Fruit fly (Drosophila melanogaster) whole organism, embryonic: ENCODE data around the gene ps.

Experiments
- BtbVII ChIP-seq: fragments of 200-800 bp; sonication (Bioruptor generic); optimal IDR thresholded peaks from 3 replicates; lab custom pipeline; 2017; ENCODE audit warnings: missing biosample characterization, mild to moderate bottlenecking, missing genetic modification characterization
- C15 ChIP-seq: fragments of 200-800 bp; sonication (Bioruptor generic); IDR thresholded peaks from 3 replicates; pipeline ENCODE4 v1.3.6; 2022; ENCODE audit warnings: missing biosample characterization, missing genetic modification characterization
- CG10321 ChIP-seq: fragments of 200-800 bp; sonication (Bioruptor generic); IDR thresholded peaks from 2 replicates; pipeline ENCODE4 v1.3.6; 2022; ENCODE audit warnings: missing biosample characterization, missing genetic modification characterization
- CG11085 ChIP-seq: fragments of 200-800 bp; sonication (Bioruptor generic); IDR thresholded peaks from 2 replicates; pipeline ENCODE4 v1.3.6; 2022; ENCODE audit warnings: missing biosample characterization, missing genetic modification characterization
- CG11696 ChIP-seq: fragments of 200-800 bp; sonication (Bioruptor generic); IDR thresholded peaks from 2 replicates; pipeline ENCODE4 v1.3.6; 2022; ENCODE audit warnings: missing biosample characterization, missing genetic modification characterization
- CG12219 ChIP-seq: fragments of 200-800 bp; sonication (Bioruptor generic); optimal IDR thresholded peaks from 3 replicates; lab custom pipeline; 2018; ENCODE audit warnings: missing biosample characterization, mild to moderate bottlenecking, missing genetic modification characterization
- CG12942 ChIP-seq: fragments of 200-800 bp; sonication (Bioruptor generic); optimal IDR thresholded peaks from 3 replicates; lab custom pipeline; 2016; ENCODE audit warnings: missing biosample characterization, missing genetic modification characterization
- CG1603 ChIP-seq: fragments of 200-800 bp; sonication (Bioruptor generic); optimal IDR thresholded peaks from 2 replicates; lab custom pipeline; 2019; ENCODE audit warnings: missing biosample characterization, mild to moderate bottlenecking, missing genetic modification characterization, moderate library complexity
- CG16863 ChIP-seq: fragments of 200-800 bp; sonication (Bioruptor generic); optimal IDR thresholded peaks from 3 replicates; lab custom pipeline; 2016; ENCODE audit warnings: missing biosample characterization, missing genetic modification characterization
- CG17359 ChIP-seq: fragments of 200-800 bp; sonication (Bioruptor generic); optimal IDR thresholded peaks from 3 replicates; lab custom pipeline; 2018; ENCODE audit warnings: missing biosample characterization, mild to moderate bottlenecking, missing genetic modification characterization, moderate library complexity
- CG18619 ChIP-seq: fragments of 200-800 bp; sonication (Bioruptor generic); optimal IDR thresholded peaks from 3 replicates; lab custom pipeline; 2017; ENCODE audit warnings: missing biosample characterization, mild to moderate bottlenecking, missing genetic modification characterization
- CG18764 ChIP-seq: fragments of 200-800 bp; sonication (Bioruptor generic); optimal IDR thresholded peaks from 3 replicates; lab custom pipeline; 2016; ENCODE audit warnings: missing biosample characterization, missing genetic modification characterization
- CG2889 ChIP-seq: fragments of 200-800 bp; sonication (Bioruptor generic); IDR thresholded peaks from 3 replicates; pipeline ENCODE4 v1.3.6; 2022; ENCODE audit warnings: missing biosample characterization, missing genetic modification characterization
- CG4360 ChIP-seq: fragments of 200-800 bp; sonication (Bioruptor generic); IDR thresholded peaks from 2 replicates; pipeline ENCODE4 v1.3.6; 2022; ENCODE audit warnings: missing biosample characterization, missing genetic modification characterization
- CG6813 ChIP-seq: fragments of 200-800 bp; sonication (Bioruptor generic); optimal IDR thresholded peaks from 2 replicates; lab custom pipeline; 2017; ENCODE audit warnings: missing biosample characterization, missing genetic modification characterization, mild to moderate bottlenecking, moderate library complexity, missing genetic modification reagents
- CG8388 ChIP-seq: fragments of 200-800 bp; sonication (Bioruptor generic); optimal IDR thresholded peaks from 2 replicates; lab custom pipeline; 2019; ENCODE audit warnings: missing biosample characterization, mild to moderate bottlenecking, missing genetic modification characterization, moderate library complexity
- Chrac-16 ChIP-seq: fragments of 200-800 bp; sonication (Bioruptor generic); optimal IDR thresholded peaks from 3 replicates; lab custom pipeline; 2016; ENCODE audit warnings: missing biosample characterization, missing genetic modification characterization
- Dip2 ChIP-seq: fragments of 200-800 bp; sonication (Bioruptor generic); IDR thresholded peaks from 2 replicates; pipeline ENCODE4 v1.3.6; 2022; ENCODE audit warnings: missing biosample characterization, missing genetic modification characterization
- E2f1 ChIP-seq: fragments of 200-800 bp; sonication (Bioruptor generic); IDR thresholded peaks from 2 replicates; pipeline ENCODE4 v1.3.6; 2022; ENCODE audit warnings: missing biosample characterization, missing genetic modification characterization
- Gug ChIP-seq: fragments of 200-800 bp; sonication (Bioruptor generic); IDR thresholded peaks from 4 replicates; pipeline ENCODE4 v1.3.6; 2022; ENCODE audit warnings: missing biosample characterization, missing genetic modification characterization
- HHEX ChIP-seq: fragments of 200-800 bp; sonication (Bioruptor generic); optimal IDR thresholded peaks from 3 replicates; lab custom pipeline; 2017; ENCODE audit warnings: missing biosample characterization, mild to moderate bottlenecking, missing genetic modification characterization, missing genetic modification reagents
- HLH4C ChIP-seq: fragments of 200-800 bp; sonication (Bioruptor generic); IDR thresholded peaks from 3 replicates; pipeline ENCODE4 v1.3.6; 2022; ENCODE audit warnings: missing biosample characterization, missing genetic modification characterization; ENCODE audit not compliant: partially characterized antibody
- Mrtf ChIP-seq: fragments of 200-800 bp; sonication (Bioruptor generic); IDR thresholded peaks from 3 replicates; pipeline ENCODE4 v1.3.6; 2022; ENCODE audit warnings: missing biosample characterization, missing genetic modification characterization
- Oli ChIP-seq: fragments of 200-800 bp; sonication (Bioruptor generic); optimal IDR thresholded peaks from 2 replicates; lab custom pipeline; 2018; ENCODE audit warnings: missing biosample characterization, mild to moderate bottlenecking, missing genetic modification characterization, moderate library complexity
- Optix ChIP-seq: fragments of 200-800 bp; sonication (Bioruptor generic); IDR thresholded peaks from 3 replicates; pipeline ENCODE4 v1.3.6; 2022; ENCODE audit warnings: missing biosample characterization, missing genetic modification characterization
- Pdp1 ChIP-seq, 2 experiments: fragments of 200-800 bp; sonication (Bioruptor generic); optimal IDR thresholded peaks; 3 replicates each; lab custom pipeline; 2016; ENCODE audit warnings: missing biosample characterization in 2 of 2, missing genetic modification characterization in 2 of 2, mild to moderate bottlenecking in 1 of 2, moderate library complexity in 1 of 2
- Rfx ChIP-seq: fragments of 200-800 bp; sonication (Bioruptor generic); IDR thresholded peaks from 2 replicates; pipeline ENCODE4 v1.3.6; 2022; ENCODE audit warnings: missing biosample characterization, missing genetic modification characterization
- bab2 ChIP-seq: fragments of 200-800 bp; sonication (Bioruptor generic); optimal IDR thresholded peaks from 2 replicates; lab custom pipeline; 2016; ENCODE audit warnings: missing biosample characterization, missing genetic modification characterization
- chinmo ChIP-seq: fragments of 200-800 bp; sonication (Bioruptor generic); IDR thresholded peaks from 4 replicates; pipeline ENCODE4 v1.3.6; 2022; ENCODE audit warnings: missing biosample characterization, missing genetic modification characterization; ENCODE audit not compliant: partially characterized antibody
- chm ChIP-seq: fragments of 200-800 bp; sonication (Bioruptor generic); IDR thresholded peaks from 2 replicates; pipeline ENCODE4 v1.3.6; 2022; ENCODE audit warnings: missing biosample characterization, missing genetic modification characterization
- chn ChIP-seq: fragments of 200-800 bp; sonication (Bioruptor generic); optimal IDR thresholded peaks from 2 replicates; lab custom pipeline; 2016; ENCODE audit warnings: missing biosample characterization, missing genetic modification characterization
- dati ChIP-seq: fragments of 200-800 bp; sonication (Bioruptor generic); IDR thresholded peaks from 2 replicates; pipeline ENCODE4 v1.3.6; 2022; ENCODE audit warnings: missing biosample characterization, missing genetic modification characterization
- ems ChIP-seq: fragments of 200-800 bp; sonication (Bioruptor generic); optimal IDR thresholded peaks from 3 replicates; lab custom pipeline; 2016; ENCODE audit warnings: missing biosample characterization, missing genetic modification characterization
- fd102C ChIP-seq: fragments of 200-800 bp; sonication (Bioruptor generic); optimal IDR thresholded peaks from 2 replicates; lab custom pipeline; 2018; ENCODE audit warnings: missing biosample characterization, mild to moderate bottlenecking, missing genetic modification characterization, moderate library complexity
- gsb-n ChIP-seq: fragments of 200-800 bp; sonication (Bioruptor generic); optimal IDR thresholded peaks from 3 replicates; lab custom pipeline; 2018; ENCODE audit warnings: missing biosample characterization, mild to moderate bottlenecking, missing genetic modification characterization
- hbn ChIP-seq: fragments of 200-800 bp; sonication (Bioruptor generic); IDR thresholded peaks from 2 replicates; pipeline ENCODE4 v1.3.6; 2022; ENCODE audit warnings: missing biosample characterization, missing genetic modification characterization; ENCODE audit not compliant: partially characterized antibody
- hkb ChIP-seq, 2 experiments: fragments of 200-800 bp in 1 of 2; fragments of >200 bp in 1 of 2; sonication (Bioruptor generic) in 1 of 2; IDR thresholded peaks in 1 of 2; optimal IDR thresholded peaks in 1 of 2; 2 replicates each; pipeline versions ENCODE4 v1.3.6 to Lab custom; 2017 to 2022; ENCODE audit warnings: missing biosample characterization in 1 of 2, missing genetic modification characterization in 1 of 2
- ind ChIP-seq: fragments of 200-800 bp; sonication (Bioruptor generic); optimal IDR thresholded peaks from 3 replicates; lab custom pipeline; 2016; ENCODE audit warnings: missing biosample characterization, missing genetic modification characterization
- lov ChIP-seq, 2 experiments: fragments of 200-800 bp in 1 of 2; fragments of >200 bp in 1 of 2; sonication (Bioruptor generic) in 1 of 2; IDR thresholded peaks in 1 of 2; optimal IDR thresholded peaks in 1 of 2; 2 replicates in 1 of 2; 3 replicates in 1 of 2; pipeline versions ENCODE4 v1.3.6 to Lab custom; 2017 to 2022; ENCODE audit warnings: missing biosample characterization in 1 of 2, missing genetic modification characterization in 1 of 2
- oc ChIP-seq: fragments of 200-800 bp; sonication (Bioruptor generic); optimal IDR thresholded peaks from 2 replicates; lab custom pipeline; 2018; ENCODE audit warnings: missing biosample characterization, mild to moderate bottlenecking, missing genetic modification characterization, moderate library complexity
- prd ChIP-seq, 3 experiments: fragments of >200 bp in 2 of 3; fragments of 200-800 bp in 1 of 3; sonication (Bioruptor generic) in 1 of 3; optimal IDR thresholded peaks in 2 of 3; IDR thresholded peaks in 1 of 3; 2 replicates in 2 of 3; 3 replicates in 1 of 3; pipeline versions ENCODE4 v1.3.6 to Lab custom; 2017 to 2022; ENCODE audit warnings: missing biosample characterization in 1 of 3, missing genetic modification characterization in 1 of 3
- run ChIP-seq: fragments of 200-800 bp; sonication (Bioruptor generic); optimal IDR thresholded peaks from 3 replicates; lab custom pipeline; 2018; ENCODE audit warnings: missing biosample characterization, mild to moderate bottlenecking, missing genetic modification characterization
- tll ChIP-seq, 2 experiments: fragments of 200-800 bp in 1 of 2; fragments of >200 bp in 1 of 2; sonication (Bioruptor generic) in 1 of 2; optimal IDR thresholded peaks; 2 replicates each; lab custom pipeline; 2017 to 2019; ENCODE audit warnings: missing biosample characterization in 2 of 2, missing genetic modification characterization in 2 of 2, mild to moderate bottlenecking in 1 of 2, moderate library complexity in 1 of 2
- vvl ChIP-seq: fragments of 200-800 bp; sonication (Bioruptor generic); IDR thresholded peaks from 2 replicates; pipeline ENCODE4 v1.3.6; 2022; ENCODE audit warnings: missing biosample characterization, missing genetic modification characterization

Gene ps

DNA sequence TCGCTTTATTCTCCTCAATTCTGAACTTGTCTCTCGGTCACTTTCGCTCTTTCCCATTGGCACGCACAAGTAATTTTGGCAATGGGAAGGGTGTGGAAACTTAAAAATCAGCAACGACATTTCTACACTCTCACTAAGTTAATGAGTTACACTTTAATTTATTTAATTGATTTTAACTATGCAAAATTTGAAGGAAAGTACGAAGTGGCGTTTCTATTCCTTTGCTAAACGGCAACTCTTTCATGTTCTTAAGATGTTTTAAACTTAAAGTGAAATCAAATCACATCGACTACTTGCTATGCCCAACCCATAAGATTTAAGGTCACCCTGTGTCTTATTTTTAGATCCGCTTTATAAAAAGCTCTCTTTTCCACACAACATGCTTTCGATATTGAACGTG is 47.3 kb upstream of the ps start (continued):
- TF ChIP-seq CG11696 (GFP tag; lab: Robert Waterston, UW) (peak; percentile 29; the same call in 1 of the 2 replicates), gsb-n (tag; lab: Kevin White, UChicago) (no peak), BtbVII (peak; percentile 65), CG6813 (GFP tag; lab: Kevin White, UChicago) (no peak), CG2889 (GFP tag; lab: Robert Waterston, UW) (no peak; the same call in 2 of the 3 replicates), CG17359 (tag; lab: Kevin White, UChicago) (peak; percentile 67), Oli (peak; percentile 32), C15 (no peak), CG16863 (GFP tag; lab: Kevin White, UChicago) (no peak), ems (GFP tag; lab: Kevin White, UChicago) (no peak)

DNA sequence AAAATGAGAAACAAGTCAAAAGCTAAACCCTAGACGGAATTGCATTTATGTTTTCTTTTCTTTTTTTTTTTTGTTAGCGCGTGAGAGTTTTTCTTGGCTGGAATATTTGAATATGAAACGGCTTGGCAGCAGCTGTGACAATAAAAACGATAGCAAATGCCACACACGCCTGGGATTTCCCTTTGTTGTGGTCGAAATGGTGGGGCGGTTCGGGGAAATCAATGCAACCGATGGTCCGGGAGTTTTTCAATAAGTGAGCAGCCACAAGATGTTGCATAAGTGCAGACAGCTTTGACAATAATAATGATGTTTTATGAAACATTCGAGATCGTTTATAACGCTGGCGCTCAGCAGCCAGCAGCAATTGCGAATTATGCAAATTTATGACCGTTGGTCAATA is 41.0 kb upstream of the ps start:
- TF ChIP-seq tll (GFP tag; optimal IDR thresholded peaks at IDR 0.05; lab: Kevin White, UChicago): no peak
- no peak for TF ChIP-seq Gug (GFP tag; lab: Robert Waterston, UW)
- TF ChIP-seq ind (GFP tag; lab: Kevin White, UChicago): no peak
- TF ChIP-seq chinmo (GFP tag; lab: Robert Waterston, UW): no peak
- TF ChIP-seq vvl: peak; percentile 61; the same call in 1 of the 2 replicates
- peak; percentile 11 for TF ChIP-seq hkb (optimal IDR thresholded peaks at IDR 0.05; lab: Kevin White, UChicago)
- TF ChIP-seq hkb (GFP tag; IDR thresholded peaks at IDR 0.05; lab: Robert Waterston, UW): no peak
- no peak for TF ChIP-seq CG12942
- peak; percentile 66 for TF ChIP-seq run (tag; lab: Kevin White, UChicago)
- TF ChIP-seq oc (tag; lab: Kevin White, UChicago): peak; percentile 46
- TF ChIP-seq Pdp1 (GFP tag; optimal IDR thresholded peaks at IDR 0.05; lab: Kevin White, UChicago): peak in 1 of 2 experiments; percentile 56

dm6 chr3R:9378644-9379411 is 38.9 kb upstream of the ps start:
- TF ChIP-seq HHEX (GFP tag; lab: Kevin White, UChicago) (peak; percentile 25), CG16863 (GFP tag; lab: Kevin White, UChicago) (no peak), E2f1 (GFP tag; lab: Robert Waterston, UW) (0 out of 2 replicates have a peak, but pooled peaks have one; percentile 22), dati (no peak), CG8388 (peak; percentile 61), CG10321 (GFP tag; lab: Robert Waterston, UW) (no peak), fd102C (GFP tag; lab: Kevin White, UChicago) (peak; percentile 65), CG1603 (tag; lab: Kevin White, UChicago) (peak; percentile 51), hbn (GFP tag; lab: Robert Waterston, UW) (no peak), Rfx (no peak), lov (optimal IDR thresholded peaks at IDR 0.05; lab: Kevin White, UChicago) (no peak), lov (GFP tag; IDR thresholded peaks at IDR 0.05; lab: Robert Waterston, UW) (0 out of 3 replicates have a peak, but pooled peaks have one; percentile 37), CG18764 (GFP tag; lab: Kevin White, UChicago) (peak; percentile 25), bab2 (peak; percentile 47), Optix (GFP tag; lab: Robert Waterston, UW) (0 out of 3 replicates have a peak, but pooled peaks have one; percentile 19), CG12219 (GFP tag; lab: Kevin White, UChicago) (peak; percentile 17), chm (peak; percentile 48; the same call in 1 of the 2 replicates), Mrtf (GFP tag; lab: Robert Waterston, UW) (no peak), Dip2 (GFP tag; lab: Robert Waterston, UW) (no peak), HLH4C (GFP tag; lab: Robert Waterston, UW) (no peak), Chrac-16 (peak; percentile 47), chn (peak; percentile 9), prd (optimal IDR thresholded peaks at IDR 0.05; lab: Kevin White, UChicago) (no peak), prd (GFP tag; IDR thresholded peaks at IDR 0.05; lab: Robert Waterston, UW) (peak; percentile 79; the same call in 2 of the 3 replicates), CG4360 (GFP tag; lab: Robert Waterston, UW) (no peak), CG18619 (GFP tag; lab: Kevin White, UChicago) (peak; percentile 36), CG11085 (no peak)
